Fruit fly (Drosophila melanogaster) whole organism, embryonic: ENCODE results near the gene mey.

Source experiments
- CG10543 ChIP-seq: fragments of 200-800 bp; sonication (Bioruptor generic); optimal IDR thresholded peaks from 3 replicates; lab custom pipeline; 2017; ENCODE audit warnings: missing biosample characterization, mild to moderate bottlenecking, missing genetic modification characterization, moderate library complexity
- CG1529 ChIP-seq: fragments of 200-800 bp; sonication (Bioruptor generic); optimal IDR thresholded peaks from 3 replicates; lab custom pipeline; 2018; ENCODE audit warnings: missing biosample characterization, missing genetic modification characterization
- CG8765 ChIP-seq: fragments of 200-800 bp; sonication (Bioruptor generic); IDR thresholded peaks from 2 replicates; pipeline ENCODE4 v1.3.6; 2022; ENCODE audit warnings: missing biosample characterization, missing genetic modification characterization
- HmgZ ChIP-seq: fragments of 200-800 bp; sonication (Bioruptor generic); optimal IDR thresholded peaks from 2 replicates; lab custom pipeline; 2018; ENCODE audit warnings: missing biosample characterization, mild to moderate bottlenecking, missing genetic modification characterization
- Side ChIP-seq: fragments of 200-800 bp; sonication (Bioruptor generic); optimal IDR thresholded peaks from 2 replicates; lab custom pipeline; 2016; ENCODE audit warnings: missing biosample characterization, missing genetic modification characterization
- Sox102F ChIP-seq: fragments of 200-800 bp; sonication (Bioruptor generic); optimal IDR thresholded peaks from 2 replicates; lab custom pipeline; 2018; ENCODE audit warnings: missing biosample characterization, mild to moderate bottlenecking, missing genetic modification characterization, moderate library complexity
- YL-1 ChIP-seq: fragments of 200-800 bp; sonication (Bioruptor generic); optimal IDR thresholded peaks from 3 replicates; lab custom pipeline; 2017; ENCODE audit warnings: missing biosample characterization, mild to moderate bottlenecking, missing genetic modification characterization
- aop ChIP-seq: fragments of 200-800 bp; sonication (Bioruptor generic); IDR thresholded peaks from 2 replicates; pipeline ENCODE4 v1.3.6; 2022; ENCODE audit warnings: missing biosample characterization, missing genetic modification characterization
- cato ChIP-seq: fragments of 200-800 bp; sonication (Bioruptor generic); optimal IDR thresholded peaks from 2 replicates; lab custom pipeline; 2016; ENCODE audit warnings: missing biosample characterization, missing genetic modification characterization, borderline replicate concordance
- fd3F ChIP-seq: fragments of 200-800 bp; sonication (Bioruptor generic); optimal IDR thresholded peaks from 2 replicates; lab custom pipeline; 2018; ENCODE audit warnings: missing biosample characterization, mild to moderate bottlenecking, missing genetic modification characterization, moderate library complexity
- fru ChIP-seq: fragments of >200 bp; optimal IDR thresholded peaks from 2 replicates; lab custom pipeline; 2017
- fu2 ChIP-seq: fragments of 200-800 bp; sonication (Bioruptor generic); optimal IDR thresholded peaks from 2 replicates; lab custom pipeline; 2016; ENCODE audit warnings: missing biosample characterization, missing genetic modification characterization
- knrl ChIP-seq: fragments of 200-800 bp; sonication (Bioruptor generic); IDR thresholded peaks from 3 replicates; pipeline ENCODE4 v1.3.6; 2022; ENCODE audit warnings: missing biosample characterization, missing genetic modification characterization; ENCODE audit not compliant: partially characterized antibody

DNA sequence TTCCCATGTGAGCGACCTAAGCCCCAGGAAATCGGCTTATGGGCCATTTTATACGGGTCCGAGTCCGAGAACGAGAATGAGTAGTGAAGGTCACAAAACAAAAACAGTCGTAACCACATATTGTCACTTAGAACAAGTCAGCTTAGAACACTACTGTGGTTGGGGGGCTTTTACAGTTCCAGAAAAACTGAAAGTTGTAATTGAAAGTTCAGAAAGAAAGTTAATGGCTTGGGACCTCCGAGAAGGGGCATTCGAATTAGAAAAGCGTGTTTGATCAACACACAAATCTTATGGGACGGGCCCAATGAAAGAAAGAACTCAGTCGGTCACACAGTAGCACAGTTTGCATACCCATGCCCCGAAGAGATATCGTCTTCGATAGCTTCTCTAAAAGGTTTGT is 16.0 kb upstream of the mey start:
- TF ChIP-seq fu2 (GFP tag; lab: Kevin White, UChicago) = no peak
- no peak for TF ChIP-seq cato
- TF ChIP-seq HmgZ (tag; lab: Kevin White, UChicago) = no peak
- TF ChIP-seq knrl (GFP tag; lab: Robert Waterston, UW) = no peak
- no peak for TF ChIP-seq aop (GFP tag; lab: Robert Waterston, UW)
- no peak for TF ChIP-seq CG10543 (GFP tag; lab: Kevin White, UChicago)
- no peak for TF ChIP-seq CG1529 (GFP tag; lab: Kevin White, UChicago)
- no peak for TF ChIP-seq fru (lab: Kevin White, UChicago)
- TF ChIP-seq fd3F (GFP tag; lab: Kevin White, UChicago) = no peak
- no peak for TF ChIP-seq Sox102F
- TF ChIP-seq Side (GFP tag; lab: Kevin White, UChicago) = no peak
- no peak for TF ChIP-seq CG8765 (GFP tag; lab: Robert Waterston, UW)
- TF ChIP-seq YL-1 (GFP tag; lab: Kevin White, UChicago) = no peak
